Fruit fly (Drosophila melanogaster) whole organism, embryonic: Measurements from ENCODE around the gene sp3.

Source experiments
- ATbp ChIP-seq: fragments of 200-800 bp; sonication (Bioruptor generic); optimal IDR thresholded peaks from 2 replicates; lab custom pipeline; 2017; ENCODE audit warnings: missing biosample characterization, mild to moderate bottlenecking, missing genetic modification characterization, missing genetic modification reagents
- Abd-B ChIP-seq: fragments of 200-800 bp; sonication (Bioruptor generic); optimal IDR thresholded peaks from 2 replicates; lab custom pipeline; 2018; ENCODE audit warnings: missing biosample characterization, mild to moderate bottlenecking, missing genetic modification characterization, moderate library complexity
- Awh ChIP-seq: fragments of 200-800 bp; sonication (Bioruptor generic); IDR thresholded peaks from 2 replicates; pipeline ENCODE4, ENCODE4 v1.3.6; 2022; ENCODE audit warnings: missing biosample characterization, missing genetic modification characterization
- BEAF-32 ChIP-seq: fragments of 200-800 bp; sonication (Bioruptor generic); optimal IDR thresholded peaks from 3 replicates; lab custom pipeline; 2017; ENCODE audit warnings: missing biosample characterization, missing genetic modification characterization, mild to moderate bottlenecking, moderate library complexity, missing genetic modification reagents
- CG10366 ChIP-seq: fragments of 200-800 bp; sonication (Bioruptor generic); IDR thresholded peaks from 2 replicates; pipeline ENCODE4 v1.3.6; 2022; ENCODE audit warnings: missing biosample characterization, missing genetic modification characterization
- CG10979 ChIP-seq: fragments of 200-800 bp; sonication (Bioruptor generic); optimal IDR thresholded peaks from 2 replicates; lab custom pipeline; 2018; ENCODE audit warnings: missing biosample characterization, mild to moderate bottlenecking, missing genetic modification characterization, moderate library complexity
- CG11695 ChIP-seq: fragments of 200-800 bp; sonication (Bioruptor generic); IDR thresholded peaks from 3 replicates; pipeline ENCODE4 v1.3.6; 2022; ENCODE audit warnings: missing biosample characterization, missing genetic modification characterization
- CG12071 ChIP-seq: fragments of 200-800 bp; sonication (Bioruptor generic); optimal IDR thresholded peaks from 3 replicates; lab custom pipeline; 2018; ENCODE audit warnings: missing biosample characterization, mild to moderate bottlenecking, missing genetic modification characterization
- CG12391 ChIP-seq: fragments of 200-800 bp; sonication (Bioruptor generic); optimal IDR thresholded peaks from 3 replicates; lab custom pipeline; 2018; ENCODE audit warnings: missing biosample characterization, mild to moderate bottlenecking, missing genetic modification characterization, moderate library complexity
- CG13424 ChIP-seq: fragments of 200-800 bp; sonication (Bioruptor generic); optimal IDR thresholded peaks from 2 replicates; lab custom pipeline; 2019; ENCODE audit warnings: missing biosample characterization, mild to moderate bottlenecking, missing genetic modification characterization, moderate library complexity
- CG17802 ChIP-seq: fragments of 200-800 bp; sonication (Bioruptor generic); optimal IDR thresholded peaks from 2 replicates; lab custom pipeline; 2018; ENCODE audit warnings: missing biosample characterization, mild to moderate bottlenecking, missing genetic modification characterization, moderate library complexity
- CG30403 ChIP-seq: fragments of 200-800 bp; sonication (Bioruptor generic); optimal IDR thresholded peaks from 3 replicates; lab custom pipeline; 2016; ENCODE audit warnings: missing biosample characterization, missing genetic modification characterization
- CG34224 ChIP-seq: fragments of 200-800 bp; sonication (Bioruptor generic); IDR thresholded peaks from 3 replicates; pipeline ENCODE4 v1.3.6; 2022; ENCODE audit warnings: missing biosample characterization, missing genetic modification characterization; ENCODE audit not compliant: partially characterized antibody
- CG4730 ChIP-seq: fragments of 200-800 bp; sonication (Bioruptor generic); IDR thresholded peaks from 2 replicates; pipeline ENCODE4 v1.3.6; 2022; ENCODE audit warnings: missing biosample characterization, missing genetic modification characterization
- CG6254 ChIP-seq: fragments of 200-800 bp; sonication (Bioruptor generic); optimal IDR thresholded peaks from 3 replicates; lab custom pipeline; 2017; ENCODE audit warnings: mild to moderate bottlenecking, missing biosample characterization, missing genetic modification reagents, missing genetic modification characterization
- CG6272 ChIP-seq: fragments of 200-800 bp; sonication (Bioruptor generic); IDR thresholded peaks from 2 replicates; pipeline ENCODE4 v1.3.6; 2022; ENCODE audit warnings: missing biosample characterization, missing genetic modification characterization
- CG7357 ChIP-seq: fragments of 200-800 bp; sonication (Bioruptor generic); IDR thresholded peaks from 3 replicates; pipeline ENCODE4 v1.3.6; 2022; ENCODE audit warnings: missing biosample characterization, missing genetic modification characterization
- CG7745 ChIP-seq: fragments of 200-800 bp; sonication (Bioruptor generic); optimal IDR thresholded peaks from 2 replicates; lab custom pipeline; 2018; ENCODE audit warnings: missing biosample characterization, mild to moderate bottlenecking, missing genetic modification characterization, moderate library complexity
- HHEX ChIP-seq: fragments of 200-800 bp; sonication (Bioruptor generic); optimal IDR thresholded peaks from 3 replicates; lab custom pipeline; 2017; ENCODE audit warnings: missing biosample characterization, mild to moderate bottlenecking, missing genetic modification characterization, missing genetic modification reagents
- Myb ChIP-seq: fragments of 200-800 bp; sonication (Bioruptor generic); optimal IDR thresholded peaks from 2 replicates; lab custom pipeline; 2016; ENCODE audit warnings: missing biosample characterization, missing genetic modification characterization
- Nf-YC ChIP-seq: fragments of 200-800 bp; optimal IDR thresholded peaks from 3 replicates; lab custom pipeline; 2019; ENCODE audit warnings: missing biosample characterization, mild to moderate bottlenecking, missing genetic modification characterization, moderate library complexity
- Oaz ChIP-seq: fragments of 200-800 bp; sonication (Bioruptor generic); IDR thresholded peaks from 2 replicates; pipeline ENCODE4 v1.3.6; 2022; ENCODE audit warnings: missing biosample characterization, missing genetic modification characterization
- Oli ChIP-seq: fragments of 200-800 bp; sonication (Bioruptor generic); optimal IDR thresholded peaks from 2 replicates; lab custom pipeline; 2018; ENCODE audit warnings: missing biosample characterization, mild to moderate bottlenecking, missing genetic modification characterization, moderate library complexity
- Rfx ChIP-seq: fragments of 200-800 bp; sonication (Bioruptor generic); IDR thresholded peaks from 2 replicates; pipeline ENCODE4 v1.3.6; 2022; ENCODE audit warnings: missing biosample characterization, missing genetic modification characterization
- Side ChIP-seq: fragments of 200-800 bp; sonication (Bioruptor generic); optimal IDR thresholded peaks from 2 replicates; lab custom pipeline; 2016; ENCODE audit warnings: missing biosample characterization, missing genetic modification characterization
- Sox102F ChIP-seq: fragments of 200-800 bp; sonication (Bioruptor generic); optimal IDR thresholded peaks from 2 replicates; lab custom pipeline; 2018; ENCODE audit warnings: missing biosample characterization, mild to moderate bottlenecking, missing genetic modification characterization, moderate library complexity
- Sry-δ ChIP-seq: fragments of 200-800 bp; sonication (Bioruptor generic); optimal IDR thresholded peaks from 2 replicates; lab custom pipeline; 2016; ENCODE audit warnings: missing biosample characterization, missing genetic modification characterization
- Ssrp ChIP-seq: fragments of 200-800 bp; sonication (Bioruptor generic); optimal IDR thresholded peaks from 2 replicates; lab custom pipeline; 2018; ENCODE audit warnings: missing biosample characterization, mild to moderate bottlenecking, missing genetic modification characterization, moderate library complexity
- Xbp1 ChIP-seq: fragments of 200-800 bp; sonication (Bioruptor generic); optimal IDR thresholded peaks from 3 replicates; lab custom pipeline; 2016; ENCODE audit warnings: missing biosample characterization, mild to moderate bottlenecking, missing genetic modification characterization
- ara ChIP-seq: fragments of 200-800 bp; sonication (Bioruptor generic); IDR thresholded peaks from 2 replicates; pipeline ENCODE4 v1.3.6; 2022; ENCODE audit warnings: missing biosample characterization, missing genetic modification characterization
- ase ChIP-seq: fragments of 200-800 bp; sonication (Bioruptor generic); IDR thresholded peaks from 3 replicates; pipeline ENCODE4 v1.3.6; 2022; ENCODE audit warnings: missing biosample characterization, missing genetic modification characterization
- dmrt99B ChIP-seq: fragments of 200-800 bp; sonication (Bioruptor generic); optimal IDR thresholded peaks from 2 replicates; lab custom pipeline; 2018; ENCODE audit warnings: missing biosample characterization, mild to moderate bottlenecking, missing genetic modification characterization, moderate library complexity
- dpn ChIP-seq, 2 experiments: fragments of 200-800 bp; sonication (Bioruptor generic); optimal IDR thresholded peaks; 3 replicates each; lab custom pipeline; 2016; ENCODE audit warnings: missing biosample characterization in 2 of 2, missing genetic modification characterization in 2 of 2
- eve ChIP-seq, 2 experiments: fragments of >200 bp; optimal IDR thresholded peaks; 2 replicates each; lab custom pipeline; 2017; ENCODE audit warnings: missing biosample characterization in 2 of 2, missing genetic modification characterization in 2 of 2
- fd3F ChIP-seq: fragments of 200-800 bp; sonication (Bioruptor generic); optimal IDR thresholded peaks from 2 replicates; lab custom pipeline; 2018; ENCODE audit warnings: missing biosample characterization, mild to moderate bottlenecking, missing genetic modification characterization, moderate library complexity
- fd96Cb ChIP-seq: fragments of 200-800 bp; sonication (Bioruptor generic); optimal IDR thresholded peaks from 2 replicates; lab custom pipeline; 2018; ENCODE audit warnings: missing biosample characterization, mild to moderate bottlenecking, missing genetic modification characterization, moderate library complexity
- gsb-n ChIP-seq: fragments of 200-800 bp; sonication (Bioruptor generic); optimal IDR thresholded peaks from 3 replicates; lab custom pipeline; 2018; ENCODE audit warnings: missing biosample characterization, mild to moderate bottlenecking, missing genetic modification characterization
- insv ChIP-seq, 2 experiments: fragments of 200-800 bp; sonication (Bioruptor generic); optimal IDR thresholded peaks; 3 replicates each; lab custom pipeline; 2016 to 2018; ENCODE audit warnings: missing biosample characterization in 2 of 2, missing genetic modification characterization in 2 of 2
- kah ChIP-seq: fragments of 200-800 bp; sonication (Bioruptor generic); optimal IDR thresholded peaks from 2 replicates; lab custom pipeline; 2018; ENCODE audit warnings: missing biosample characterization, mild to moderate bottlenecking, missing genetic modification characterization
- kay ChIP-seq: fragments of 200-800 bp; sonication (Bioruptor generic); optimal IDR thresholded peaks from 2 replicates; lab custom pipeline; 2016; ENCODE audit warnings: missing biosample characterization, missing genetic modification characterization
- lilli ChIP-seq: fragments of 200-800 bp; sonication (Bioruptor generic); optimal IDR thresholded peaks from 3 replicates; lab custom pipeline; 2016; ENCODE audit warnings: missing biosample characterization, missing genetic modification characterization
- nerfin-1 ChIP-seq: fragments of 200-800 bp; sonication (Bioruptor generic); optimal IDR thresholded peaks from 3 replicates; lab custom pipeline; 2019; ENCODE audit warnings: missing biosample characterization, mild to moderate bottlenecking, missing genetic modification characterization, moderate library complexity
- repo ChIP-seq: fragments of 200-800 bp; sonication (Bioruptor generic); optimal IDR thresholded peaks from 2 replicates; lab custom pipeline; 2016; ENCODE audit warnings: missing biosample characterization, missing genetic modification characterization
- sna ChIP-seq: fragments of 200-800 bp; sonication (Bioruptor generic); IDR thresholded peaks from 2 replicates; pipeline ENCODE4 v1.3.6; 2022; ENCODE audit warnings: missing biosample characterization, missing genetic modification characterization; ENCODE audit not compliant: partially characterized antibody
- stwl ChIP-seq: fragments of 200-800 bp; sonication (Bioruptor generic); optimal IDR thresholded peaks from 3 replicates; lab custom pipeline; 2018; ENCODE audit warnings: missing biosample characterization, mild to moderate bottlenecking, missing genetic modification characterization, moderate library complexity
- tll ChIP-seq, 2 experiments: fragments of 200-800 bp in 1 of 2; fragments of >200 bp in 1 of 2; sonication (Bioruptor generic) in 1 of 2; optimal IDR thresholded peaks; 2 replicates each; lab custom pipeline; 2017 to 2019; ENCODE audit warnings: missing biosample characterization in 2 of 2, missing genetic modification characterization in 2 of 2, mild to moderate bottlenecking in 1 of 2, moderate library complexity in 1 of 2
- ttk ChIP-seq: fragments of 200-800 bp; sonication (Bioruptor generic); IDR thresholded peaks from 2 replicates; pipeline ENCODE4 v2.1.2; 2022; ENCODE audit warnings: missing biosample characterization, missing genetic modification characterization
- unpg ChIP-seq: fragments of 200-800 bp; sonication (Bioruptor generic); optimal IDR thresholded peaks from 3 replicates; lab custom pipeline; 2018; ENCODE audit warnings: missing biosample characterization, mild to moderate bottlenecking, missing genetic modification characterization, moderate library complexity

Gene sp3

DNA sequence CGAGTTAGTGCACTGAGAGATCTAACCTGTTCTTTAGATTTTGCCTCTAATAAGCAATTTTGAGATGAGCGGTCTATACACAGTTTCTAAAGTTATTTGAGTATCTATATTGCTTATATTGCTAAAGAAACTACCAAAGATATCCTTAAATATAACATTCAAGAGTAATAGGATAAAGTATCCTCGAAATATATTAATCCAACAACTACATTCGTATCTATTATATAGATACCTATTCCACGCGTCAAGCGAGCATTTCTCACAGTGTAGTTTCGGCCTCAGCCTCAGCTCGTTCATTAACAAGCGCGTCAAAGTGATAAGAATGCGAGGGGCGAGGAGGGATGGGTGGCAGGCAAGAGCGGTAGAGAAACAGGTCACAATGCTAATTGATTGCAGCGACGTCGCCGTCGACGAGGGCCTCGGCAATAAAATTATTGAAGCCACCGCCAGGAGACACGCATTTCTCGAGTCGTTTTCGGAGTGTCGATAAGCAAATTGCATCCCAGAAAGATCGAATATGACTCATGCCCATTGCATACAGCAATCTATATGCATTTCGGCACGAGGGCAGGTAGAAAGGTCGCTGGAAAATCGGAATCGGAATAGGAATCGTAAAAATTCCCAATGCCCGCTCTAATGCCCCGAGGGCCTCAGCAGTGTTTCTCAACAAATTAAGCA lies 27.0 kb upstream of the sp3 start (continued):
- TF ChIP-seq gsb-n (tag; lab: Kevin White, UChicago) (peak; percentile 41), CG12071 (GFP tag; lab: Kevin White, UChicago) (peak; percentile 15), HHEX (GFP tag; lab: Kevin White, UChicago) (peak; percentile 31), unpg (GFP tag; lab: Kevin White, UChicago) (peak; percentile 43), BEAF-32 (GFP tag; lab: Kevin White, UChicago) (no peak), CG10979 (tag; lab: Kevin White, UChicago) (peak; percentile 74), ttk (peak; percentile 55; the same call in 1 of the 2 replicates), dpn (GFP tag; optimal IDR thresholded peaks at IDR 0.05; lab: Kevin White, UChicago) (peak in 1 of 2 experiments; percentile 34), kah (GFP tag; lab: Kevin White, UChicago) (peak; percentile 5), repo (GFP tag; lab: Kevin White, UChicago) (no peak), dmrt99B (tag; lab: Kevin White, UChicago) (peak; percentile 75), ase (GFP tag; lab: Robert Waterston, UW) (0 out of 3 replicates have a peak, but pooled peaks have one; percentile 21), Myb (no peak), Nf-YC (tag; lab: Kevin White, UChicago) (peak; percentile 37), insv (GFP tag; optimal IDR thresholded peaks at IDR 0.05; lab: Kevin White, UChicago) (no peak), nerfin-1 (tag; lab: Kevin White, UChicago) (peak; percentile 55), CG7357 (GFP tag; lab: Robert Waterston, UW) (0 out of 3 replicates have a peak, but pooled peaks have one; percentile 33), Xbp1 (GFP tag; lab: Kevin White, UChicago) (peak; percentile 47), Sox102F (GFP tag; lab: Kevin White, UChicago) (peak; percentile 45), Abd-B (GFP tag; lab: Kevin White, UChicago) (peak; percentile 41), Sry-δ (GFP tag; lab: Kevin White, UChicago) (peak; percentile 11), CG7745 (tag; lab: Kevin White, UChicago) (no peak), CG13424 (tag; lab: Kevin White, UChicago) (peak; percentile 57), sna (GFP tag; lab: Robert Waterston, UW) (no peak), Oaz (0 out of 2 replicates have a peak, but pooled peaks have one; percentile 27), CG17802 (tag; lab: Kevin White, UChicago) (no peak), CG34224 (GFP tag; lab: Robert Waterston, UW) (no peak), tll (GFP tag; optimal IDR thresholded peaks at IDR 0.05; lab: Kevin White, UChicago) (peak in 1 of 2 experiments; percentile 50), eve (GFP tag; optimal IDR thresholded peaks at IDR 0.05; lab: Kevin White, UChicago) (peak in 1 of 2 experiments; percentile 64), Ssrp (tag; lab: Kevin White, UChicago) (no peak), fd96Cb (tag; lab: Kevin White, UChicago) (peak; percentile 38), kay (GFP tag; lab: Kevin White, UChicago) (no peak), stwl (tag; lab: Kevin White, UChicago) (no peak), Rfx (GFP tag; lab: Robert Waterston, UW) (peak; percentile 29; the same call in 1 of the 2 replicates), ATbp (peak; percentile 54), CG6272 (GFP tag; lab: Robert Waterston, UW) (no peak; the same call in 1 of the 2 replicates), fd3F (GFP tag; lab: Kevin White, UChicago) (no peak), CG11695 (GFP tag; lab: Robert Waterston, UW) (peak; percentile 55; the same call in 1 of the 3 replicates), CG10366 (GFP tag; lab: Robert Waterston, UW) (peak; percentile 23; the same call in 1 of the 2 replicates), Side (GFP tag; lab: Kevin White, UChicago) (peak; percentile 16), CG6254 (peak; percentile 56), CG12391 (tag; lab: Kevin White, UChicago) (peak; percentile 26), CG4730 (GFP tag; lab: Robert Waterston, UW) (0 out of 2 replicates have a peak, but pooled peaks have one; percentile 8), lilli (no peak), Awh (peak; percentile 48), ara (GFP tag; lab: Robert Waterston, UW) (peak; percentile 6; the same call in 1 of the 2 replicates), Oli (tag; lab: Kevin White, UChicago) (peak; percentile 59), CG30403 (GFP tag; lab: Kevin White, UChicago) (peak; percentile 60)
